Worm (Caenorhabditis elegans) whole organism, young adult: ENCODE results near the gene cyp-34A8.

Experiments
- aptf-2 ChIP-seq: fragments of 200-800 bp; sonication (Bioruptor generic); conservative IDR thresholded peaks from 2 replicates; pipeline ENCODE4 v1.3.6; 2022; ENCODE audit warnings: missing genetic modification reagents, missing genetic modification characterization, missing compliant biosample characterization
- dox-1 ChIP-seq: fragments of 200-800 bp; sonication (Bioruptor generic); IDR thresholded peaks from 2 replicates; pipeline ENCODE4 v1.3.6; 2022; ENCODE audit warnings: missing genetic modification reagents, missing genetic modification characterization, missing compliant biosample characterization
- mel-28 ChIP-seq: sonication (generic microtip); optimal IDR thresholded peaks from 2 replicates; lab custom pipeline; 2016; ENCODE audit warnings: borderline replicate concordance, mild to moderate bottlenecking, missing genetic modification characterization, missing compliant biosample characterization
- mes-4 ChIP-seq: sonication (generic microtip); optimal IDR thresholded peaks from 2 replicates; lab custom pipeline; 2016; ENCODE audit warnings: missing genotype, missing genetic modification characterization, missing compliant biosample characterization
- pha-4 ChIP-seq: fragments of 150-350 bp; sonication (generic microtip); optimal IDR thresholded peaks from 2 replicates; lab custom pipeline; 2014; ENCODE audit warnings: missing biosample characterization, missing genetic modification reagents, missing genetic modification characterization
- rcor-1 ChIP-seq: fragments of 200-800 bp; sonication (Bioruptor generic); IDR thresholded peaks from 2 replicates; pipeline ENCODE4 v1.3.6; 2022; ENCODE audit warnings: missing genetic modification reagents, missing genetic modification characterization, missing compliant biosample characterization
- ztf-25 ChIP-seq: fragments of 200-800 bp; sonication (Bioruptor generic); IDR thresholded peaks from 2 replicates; pipeline ENCODE4 v1.3.6; 2022; ENCODE audit warnings: missing genetic modification reagents, missing genetic modification characterization, missing compliant biosample characterization

DNA sequence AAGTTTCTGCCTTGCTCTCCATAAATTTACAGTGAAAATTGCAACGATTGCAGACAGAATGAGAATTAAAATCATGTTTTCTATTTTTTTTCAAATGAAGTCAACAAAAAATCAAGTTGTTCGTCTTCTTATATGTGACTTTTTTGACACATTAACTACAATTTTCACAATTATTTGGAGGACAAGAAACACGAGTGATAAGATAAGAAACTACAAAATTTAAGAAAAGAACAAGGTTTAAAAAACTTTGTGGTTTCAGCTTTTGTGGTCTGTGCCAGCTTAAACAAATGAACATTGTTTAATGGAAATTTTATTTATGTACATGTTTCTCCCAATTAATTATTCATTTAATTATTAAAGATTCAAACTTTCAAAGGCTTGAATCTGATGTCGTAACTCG lies 2.8 kb upstream of the cyp-34A8 start, which contains the start of gene cyp-34A9:
- TF ChIP-seq ztf-25 (GFP tag; lab: Robert Waterston, UW) (no peak), aptf-2 (GFP tag; lab: Robert Waterston, UW) (no peak), mes-4 (tag; lab: Kevin White, UChicago) (no peak), pha-4 (tag; lab: Kevin White, UChicago) (no peak), mel-28 (tag; lab: Kevin White, UChicago) (no peak), rcor-1 (GFP tag; lab: Robert Waterston, UW) (no peak), dox-1 (no peak)
